Fruit fly (Drosophila melanogaster) S2 (cell line): ENCODE measurements around the gene lgs.

Source experiments
- CG8478 ChIP-seq: fragments of >200 bp; optimal IDR thresholded peaks from 2 replicates; lab custom pipeline; 2018
- CTCF ChIP-seq, 2 experiments: fragments of >200 bp; optimal IDR thresholded peaks; 2 replicates each; lab custom pipeline; 2018

DNA sequence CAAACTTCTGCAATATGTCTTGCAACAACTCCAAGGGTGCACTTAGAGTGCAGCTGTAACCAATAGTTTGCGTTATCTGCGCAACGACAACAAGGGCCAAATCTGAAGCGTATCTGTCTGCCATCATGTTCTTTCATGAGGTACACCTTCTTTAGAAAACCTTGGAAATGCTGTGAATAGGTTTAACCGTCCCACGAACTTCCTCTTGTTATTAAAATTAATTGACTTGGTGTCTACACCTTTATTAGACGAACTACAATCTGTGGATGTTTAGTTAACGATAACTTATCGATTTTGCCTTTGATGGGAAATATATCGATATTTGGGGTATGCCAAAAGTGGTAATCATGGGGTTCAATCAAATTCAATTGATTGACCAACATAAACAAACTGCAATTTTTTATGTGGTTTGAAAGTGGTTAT is 22.8 kb upstream of the lgs start, which contains the start of gene Taf3:
- TF ChIP-seq CTCF (optimal IDR thresholded peaks at IDR 0.05; lab: Kevin White, UChicago) (no peak), CG8478 (lab: Kevin White, UChicago) (no peak)
